Worm (Caenorhabditis elegans) whole organism, mixed stage, embryonic: Measurements from ENCODE around the gene C34B4.2.

Experiments
- M03D4.4 ChIP-seq: sonication (generic microtip); optimal IDR thresholded peaks from 2 replicates; lab custom pipeline; 2017; ENCODE audit warnings: mild to moderate bottlenecking, missing genetic modification characterization, missing compliant biosample characterization
- bed-3 ChIP-seq: fragments of 200-800 bp; sonication (Bioruptor generic); optimal IDR thresholded peaks from 3 replicates; lab custom pipeline; 2018; ENCODE audit warnings: mild to moderate bottlenecking, missing genetic modification characterization, moderate library complexity, missing compliant biosample characterization
- blmp-1 ChIP-seq: fragments of 150-350 bp; optimal IDR thresholded peaks from 2 replicates; lab custom pipeline; 2014; ENCODE audit warnings: missing biosample characterization, missing genetic modification characterization
- ceh-39 ChIP-seq: fragments of 150-350 bp; optimal IDR thresholded peaks from 2 replicates; lab custom pipeline; 2014; ENCODE audit warnings: missing biosample characterization, missing genetic modification characterization
- ceh-43 ChIP-seq: fragments of 200-800 bp; sonication (Bioruptor generic); optimal IDR thresholded peaks from 2 replicates; lab custom pipeline; 2018; ENCODE audit warnings: mild to moderate bottlenecking, missing genetic modification characterization, moderate library complexity, missing compliant biosample characterization
- ceh-83 ChIP-seq: fragments of 200-800 bp; sonication (Bioruptor generic); optimal IDR thresholded peaks from 2 replicates; lab custom pipeline; 2018; ENCODE audit warnings: mild to moderate bottlenecking, missing genetic modification characterization, missing compliant biosample characterization
- ces-1 ChIP-seq: fragments of 150-350 bp; optimal IDR thresholded peaks from 2 replicates; lab custom pipeline; 2014; ENCODE audit warnings: missing biosample characterization, missing genetic modification reagents, missing genetic modification characterization
- cnd-1 ChIP-seq: fragments of 200-800 bp; sonication (Bioruptor generic); optimal IDR thresholded peaks from 2 replicates; lab custom pipeline; 2018; ENCODE audit warnings: mild to moderate bottlenecking, missing genetic modification characterization, missing compliant biosample characterization
- flh-1 ChIP-seq: fragments of 200-800 bp; sonication (Bioruptor generic); optimal IDR thresholded peaks from 2 replicates; lab custom pipeline; 2018; ENCODE audit warnings: mild to moderate bottlenecking, missing genetic modification characterization, moderate library complexity, missing compliant biosample characterization
- ham-2 ChIP-seq: fragments of 200-800 bp; sonication (Bioruptor generic); optimal IDR thresholded peaks from 2 replicates; lab custom pipeline; 2018; ENCODE audit warnings: mild to moderate bottlenecking, missing genetic modification characterization, missing compliant biosample characterization
- hlh-1 ChIP-seq: fragments of 150-350 bp; optimal IDR thresholded peaks from 2 replicates; lab custom pipeline; 2014; ENCODE audit warnings: missing biosample characterization, missing genetic modification reagents, missing genetic modification characterization
- lin-32 ChIP-seq: fragments of 200-800 bp; sonication (Bioruptor generic); optimal IDR thresholded peaks from 2 replicates; lab custom pipeline; 2018; ENCODE audit warnings: mild to moderate bottlenecking, missing genetic modification characterization, missing compliant biosample characterization
- lsy-2 ChIP-seq: fragments of 150-350 bp; optimal IDR thresholded peaks from 2 replicates; lab custom pipeline; 2014; ENCODE audit warnings: missing biosample characterization, missing genetic modification characterization
- mab-5 ChIP-seq: fragments of 150-350 bp; optimal IDR thresholded peaks from 2 replicates; lab custom pipeline; 2014; ENCODE audit warnings: missing biosample characterization, missing genetic modification characterization
- nhr-12 ChIP-seq: fragments of 150-350 bp; optimal IDR thresholded peaks from 2 replicates; lab custom pipeline; 2014; ENCODE audit warnings: missing biosample characterization, missing genetic modification characterization
- nhr-2 ChIP-seq: fragments of 150-350 bp; optimal IDR thresholded peaks from 2 replicates; lab custom pipeline; 2014; ENCODE audit warnings: missing biosample characterization, missing genetic modification characterization
- nhr-237 ChIP-seq: fragments of 150-350 bp; optimal IDR thresholded peaks from 2 replicates; lab custom pipeline; 2014; ENCODE audit warnings: missing biosample characterization, missing genetic modification characterization
- nhr-28 ChIP-seq: fragments of 150-350 bp; optimal IDR thresholded peaks from 2 replicates; lab custom pipeline; 2014; ENCODE audit warnings: missing biosample characterization, missing genetic modification characterization
- nhr-76 ChIP-seq: sonication (generic microtip); optimal IDR thresholded peaks from 2 replicates; lab custom pipeline; 2017; ENCODE audit warnings: missing biosample characterization, missing genetic modification characterization
- pha-4 ChIP-seq: fragments of 150-350 bp; optimal IDR thresholded peaks from 2 replicates; lab custom pipeline; 2018; ENCODE audit warnings: missing biosample characterization, missing genetic modification reagents, missing genetic modification characterization
- sem-2 ChIP-seq: fragments of 200-800 bp; sonication (Bioruptor generic); optimal IDR thresholded peaks from 2 replicates; lab custom pipeline; 2018; ENCODE audit warnings: mild to moderate bottlenecking, missing genetic modification characterization, missing compliant biosample characterization
- snpc-4 ChIP-seq: fragments of 150-350 bp; optimal IDR thresholded peaks from 2 replicates; lab custom pipeline; 2014; ENCODE audit warnings: missing biosample characterization, missing genetic modification characterization
- sptf-1 ChIP-seq: sonication (generic microtip); optimal IDR thresholded peaks from 2 replicates; lab custom pipeline; 2017; ENCODE audit warnings: mild to moderate bottlenecking, missing genetic modification characterization, moderate library complexity, missing compliant biosample characterization
- tbx-8 ChIP-seq: fragments of 200-800 bp; sonication (Bioruptor generic); optimal IDR thresholded peaks from 2 replicates; lab custom pipeline; 2018; ENCODE audit warnings: mild to moderate bottlenecking, missing genetic modification characterization, moderate library complexity, missing compliant biosample characterization
- unc-39 ChIP-seq: fragments of 150-350 bp; optimal IDR thresholded peaks from 2 replicates; lab custom pipeline; 2014; ENCODE audit warnings: missing biosample characterization, missing genetic modification characterization
- unc-62 ChIP-seq: fragments of 150-350 bp; optimal IDR thresholded peaks from 2 replicates; lab custom pipeline; 2014; ENCODE audit warnings: missing biosample characterization, missing genetic modification reagents, missing genetic modification characterization
- zip-8 ChIP-seq: fragments of 150-350 bp; optimal IDR thresholded peaks from 2 replicates; lab custom pipeline; 2014; ENCODE audit warnings: missing biosample characterization, missing genetic modification characterization
- ztf-11 ChIP-seq: fragments of 150-350 bp; optimal IDR thresholded peaks from 2 replicates; lab custom pipeline; 2014; ENCODE audit warnings: missing biosample characterization, missing genetic modification characterization

Gene C34B4.2

ce11 chrV:13046125-13047123 lies 36.4 kb upstream of the C34B4.2 start:
- TF ChIP-seq unc-39 (tag; lab: Kevin White, UChicago) (no peak), ztf-11 (tag; lab: Kevin White, UChicago) (no peak), sem-2 (GFP tag; lab: Kevin White, UChicago) (no peak), ceh-83 (GFP tag; lab: Kevin White, UChicago) (no peak), cnd-1 (tag; lab: Kevin White, UChicago) (no peak)

- TF ChIP-seq tbx-8 (no peak), nhr-76 (tag; lab: Kevin White, UChicago) (no peak), lsy-2 (tag; lab: Kevin White, UChicago) (no peak), ztf-11 (tag; lab: Kevin White, UChicago) (no peak), nhr-237 (no peak), lin-32 (GFP tag; lab: Kevin White, UChicago) (no peak), ceh-43 (no peak), nhr-2 (no peak), cnd-1 (tag; lab: Kevin White, UChicago) (no peak), ham-2 (GFP tag; lab: Kevin White, UChicago) (no peak), M03D4.4 (tag; lab: Kevin White, UChicago) (no peak), hlh-1 (tag; lab: Kevin White, UChicago) (no peak)
- TF ChIP-seq, all 35 proteins: peak for 0
Measured at ce11 chrV:13047574-13048030, 35.3 kb upstream of the C34B4.2 start, which contains the start of gene W07G4.5. W07G4.5 (plus strand) TSS chrV:13047980.

ce11 chrV:13049149-13049610 lies 33.7 kb upstream of the C34B4.2 start, which contains the start of gene W07G4.8:
W07G4.8 (minus strand) TSS chrV:13049560.
- TF ChIP-seq nhr-237 (no peak), bed-3 (no peak), flh-1 (GFP tag; lab: Kevin White, UChicago) (no peak), lin-32 (GFP tag; lab: Kevin White, UChicago) (no peak), snpc-4 (tag; lab: Kevin White, UChicago) (no peak), sptf-1 (no peak), nhr-28 (no peak), ces-1 (GFP tag; lab: Kevin White, UChicago) (no peak), nhr-76 (tag; lab: Kevin White, UChicago) (no peak)

- no peak for TF ChIP-seq lsy-2 (tag; lab: Kevin White, UChicago)
- TF ChIP-seq blmp-1 (tag; lab: Kevin White, UChicago), result no peak
- TF ChIP-seq unc-39 (tag; lab: Kevin White, UChicago), result no peak
- TF ChIP-seq bed-3, result no peak
- TF ChIP-seq tbx-8, result no peak
- TF ChIP-seq sptf-1, result no peak
- TF ChIP-seq ces-1 (GFP tag; lab: Kevin White, UChicago), result no peak
- no peak for TF ChIP-seq mab-5
- TF ChIP-seq hlh-1 (tag; lab: Kevin White, UChicago), result no peak
- no peak for TF ChIP-seq nhr-12
- no peak for TF ChIP-seq M03D4.4 (tag; lab: Kevin White, UChicago)
- no peak for TF ChIP-seq cnd-1 (tag; lab: Kevin White, UChicago)
- TF ChIP-seq zip-8 (tag; lab: Kevin White, UChicago), result no peak
- TF ChIP-seq ceh-39, result no peak
- no peak for TF ChIP-seq unc-62
Measured at ce11 chrV:13053635-13054034, 29.2 kb upstream of the C34B4.2 start, which contains the start of gene srr-1. srr-1 (minus strand) TSS chrV:13053735.

ce11 chrV:13061836-13062235 lies 21.0 kb upstream of the C34B4.2 start, which contains the start of gene F42E8.1:
F42E8.1 (plus strand) TSS chrV:13062136.
- TF ChIP-seq unc-62, result no peak
- TF ChIP-seq pha-4 (tag; lab: Kevin White, UChicago), result no peak
- TF ChIP-seq M03D4.4 (tag; lab: Kevin White, UChicago), result no peak
- no peak for TF ChIP-seq ham-2 (GFP tag; lab: Kevin White, UChicago)

ce11 chrV:13063402-13063801 lies 19.5 kb upstream of the C34B4.2 start:
- TF ChIP-seq ces-1 (GFP tag; lab: Kevin White, UChicago) (no peak), ztf-11 (tag; lab: Kevin White, UChicago) (no peak)
